Worm (Caenorhabditis elegans) whole organism, young adult: ENCODE measurements around the gene fut-8.

Source experiments
- B0035.1 ChIP-seq: sonication (generic microtip); optimal IDR thresholded peaks from 2 replicates; lab custom pipeline; 2016; ENCODE audit warnings: missing genetic modification characterization, mild to moderate bottlenecking, missing compliant biosample characterization, missing genotype, missing genetic modification reagents
- B0336.3 ChIP-seq: fragments of 200-800 bp; sonication (Bioruptor generic); IDR thresholded peaks from 2 replicates; pipeline ENCODE4 v1.3.6; 2022; ENCODE audit warnings: missing genetic modification characterization, missing compliant biosample characterization
- F10E7.11 ChIP-seq: sonication (generic microtip); optimal IDR thresholded peaks from 2 replicates; lab custom pipeline; 2017; ENCODE audit warnings: mild to moderate bottlenecking, missing genetic modification characterization, moderate library complexity, missing compliant biosample characterization
- F23B12.7 ChIP-seq: sonication (generic microtip); optimal IDR thresholded peaks from 2 replicates; lab custom pipeline; 2017; ENCODE audit warnings: missing genetic modification characterization, mild to moderate bottlenecking, missing compliant biosample characterization, antibody characterized with exemption, moderate library complexity; ENCODE audit not compliant: insufficient read depth
- F39B2.1 ChIP-seq: fragments of 200-800 bp; sonication (Bioruptor generic); IDR thresholded peaks from 2 replicates; pipeline ENCODE4 v1.3.6; 2022; ENCODE audit warnings: missing genetic modification reagents, missing genetic modification characterization, missing compliant biosample characterization
- K11D2.4 ChIP-seq: fragments of 200-800 bp; sonication (Bioruptor generic); IDR thresholded peaks from 2 replicates; pipeline ENCODE4 v1.3.6; 2022; ENCODE audit warnings: missing genetic modification reagents, missing genetic modification characterization, missing compliant biosample characterization
- Y67H2A.10 ChIP-seq: fragments of 200-800 bp; sonication (Bioruptor generic); conservative IDR thresholded peaks from 2 replicates; pipeline ENCODE4 v1.3.6; 2022; ENCODE audit warnings: missing genetic modification reagents, missing genetic modification characterization, missing compliant biosample characterization
- Y79H2A.3 ChIP-seq: fragments of 200-800 bp; sonication (Bioruptor generic); conservative IDR thresholded peaks from 2 replicates; pipeline ENCODE4 v1.3.6; 2022; ENCODE audit warnings: missing genetic modification reagents, missing genetic modification characterization, missing compliant biosample characterization
- ama-1 ChIP-seq, 3 experiments: fragments of 150-350 bp in 1 of 3; sonication (generic microtip) in 2 of 3; optimal IDR thresholded peaks; 2 replicates each; lab custom pipeline; 2014 to 2018; ENCODE audit warnings: missing biosample characterization in 2 of 3, missing genetic modification characterization in 2 of 3, missing genetic modification reagents in 2 of 3
- aptf-2 ChIP-seq: fragments of 200-800 bp; sonication (Bioruptor generic); conservative IDR thresholded peaks from 2 replicates; pipeline ENCODE4 v1.3.6; 2022; ENCODE audit warnings: missing genetic modification reagents, missing genetic modification characterization, missing compliant biosample characterization
- attf-3 ChIP-seq: fragments of 200-800 bp; sonication (Bioruptor generic); conservative IDR thresholded peaks from 2 replicates; pipeline ENCODE4 v1.3.6; 2022; ENCODE audit warnings: missing genetic modification reagents, missing genetic modification characterization, missing compliant biosample characterization
- cebp-2 ChIP-seq: fragments of 200-800 bp; sonication (Bioruptor generic); IDR thresholded peaks from 2 replicates; pipeline ENCODE4 v1.3.6; 2022; ENCODE audit warnings: missing genetic modification characterization, missing compliant biosample characterization
- ceh-27 ChIP-seq: fragments of 200-800 bp; sonication (Bioruptor generic); optimal IDR thresholded peaks from 2 replicates; lab custom pipeline; 2018; ENCODE audit warnings: mild to moderate bottlenecking, missing genetic modification characterization, moderate library complexity, missing compliant biosample characterization
- ceh-40 ChIP-seq: fragments of 200-800 bp; sonication (Bioruptor generic); IDR thresholded peaks from 2 replicates; pipeline ENCODE4 v1.3.6; 2022; ENCODE audit warnings: missing genetic modification characterization, missing compliant biosample characterization
- ceh-91 ChIP-seq: fragments of 200-800 bp; sonication (Bioruptor generic); IDR thresholded peaks from 2 replicates; pipeline ENCODE4 v1.3.6; 2022; ENCODE audit warnings: missing genetic modification reagents, missing genetic modification characterization, missing compliant biosample characterization
- die-1 ChIP-seq: sonication (generic microtip); optimal IDR thresholded peaks from 2 replicates; lab custom pipeline; 2016; ENCODE audit warnings: missing genotype, mild to moderate bottlenecking, missing genetic modification characterization, missing compliant biosample characterization
- dpff-1 ChIP-seq: sonication (generic microtip); optimal IDR thresholded peaks from 2 replicates; lab custom pipeline; 2017; ENCODE audit warnings: mild to moderate bottlenecking, missing genetic modification characterization, missing compliant biosample characterization
- ekl-4 ChIP-seq: fragments of 200-800 bp; sonication (Bioruptor generic); IDR thresholded peaks from 2 replicates; pipeline ENCODE4 v1.3.6; 2022; ENCODE audit warnings: missing genetic modification reagents, missing genetic modification characterization, missing compliant biosample characterization
- hlh-12 ChIP-seq: sonication (generic microtip); optimal IDR thresholded peaks from 2 replicates; lab custom pipeline; 2016; ENCODE audit warnings: missing genetic modification characterization, missing compliant biosample characterization
- hmg-1.2 ChIP-seq: fragments of 200-800 bp; sonication (Bioruptor generic); IDR thresholded peaks from 2 replicates; pipeline ENCODE4 v1.3.6; 2022; ENCODE audit warnings: missing genetic modification reagents, missing genetic modification characterization, missing compliant biosample characterization
- hrde-1 ChIP-seq: sonication (generic microtip); optimal IDR thresholded peaks from 2 replicates; lab custom pipeline; 2016; ENCODE audit warnings: missing genetic modification characterization, mild to moderate bottlenecking, missing compliant biosample characterization, moderate library complexity, missing genotype, missing genetic modification reagents, borderline replicate concordance
- hsf-1 ChIP-seq: fragments of 200-800 bp; sonication (Bioruptor generic); IDR thresholded peaks from 2 replicates; pipeline ENCODE4 v1.3.6; 2022; ENCODE audit warnings: missing genetic modification reagents, missing genetic modification characterization, missing compliant biosample characterization
- let-526 ChIP-seq: fragments of 200-800 bp; sonication (Bioruptor generic); IDR thresholded peaks from 2 replicates; pipeline ENCODE4 v1.3.6; 2022; ENCODE audit warnings: missing genetic modification reagents, missing genetic modification characterization, missing compliant biosample characterization
- lin-35 ChIP-seq, 3 experiments: fragments of 150-350 bp in 2 of 3; sonication (generic microtip) in 1 of 3; optimal IDR thresholded peaks; 2 replicates each; lab custom pipeline; 2014 to 2018; ENCODE audit warnings: missing biosample characterization in 3 of 3, missing genetic modification characterization in 3 of 3, missing genetic modification reagents in 3 of 3
- lin-40 ChIP-seq: sonication (generic microtip); optimal IDR thresholded peaks from 2 replicates; lab custom pipeline; 2016; ENCODE audit warnings: missing genetic modification characterization, mild to moderate bottlenecking, missing compliant biosample characterization, missing genotype, missing genetic modification reagents
- lin-54 ChIP-seq: fragments of 200-800 bp; sonication (Bioruptor generic); optimal IDR thresholded peaks from 2 replicates; lab custom pipeline; 2018; ENCODE audit warnings: mild to moderate bottlenecking, missing genetic modification characterization, missing compliant biosample characterization
- lir-1 ChIP-seq: fragments of 200-800 bp; sonication (Bioruptor generic); conservative IDR thresholded peaks from 2 replicates; pipeline ENCODE4 v1.3.6; 2022; ENCODE audit warnings: missing genetic modification reagents, missing genetic modification characterization, missing compliant biosample characterization
- lsy-27 ChIP-seq: sonication (generic microtip); optimal IDR thresholded peaks from 2 replicates; lab custom pipeline; 2017; ENCODE audit warnings: missing genetic modification characterization, mild to moderate bottlenecking, missing compliant biosample characterization, antibody characterized with exemption, missing genotype, borderline replicate concordance; ENCODE audit not compliant: insufficient read depth
- madf-10 ChIP-seq: sonication (generic microtip); optimal IDR thresholded peaks from 2 replicates; lab custom pipeline; 2016; ENCODE audit warnings: mild to moderate bottlenecking, missing genetic modification characterization, missing compliant biosample characterization
- madf-3 ChIP-seq: fragments of 200-800 bp; sonication (Bioruptor generic); IDR thresholded peaks from 2 replicates; pipeline ENCODE4 v1.3.6; 2022; ENCODE audit warnings: missing genetic modification reagents, missing genetic modification characterization, missing compliant biosample characterization
- madf-6 ChIP-seq: fragments of 200-800 bp; sonication (Bioruptor generic); IDR thresholded peaks from 2 replicates; pipeline ENCODE4 v1.3.6; 2022; ENCODE audit warnings: missing genetic modification reagents, missing genetic modification characterization, missing compliant biosample characterization
- nfya-1 ChIP-seq: sonication (generic microtip); optimal IDR thresholded peaks from 2 replicates; lab custom pipeline; 2017; ENCODE audit warnings: antibody characterized with exemption, missing compliant biosample characterization, missing genetic modification characterization, borderline replicate concordance; ENCODE audit not compliant: insufficient read depth
- nfyb-1 ChIP-seq: fragments of 200-800 bp; sonication (Bioruptor generic); IDR thresholded peaks from 2 replicates; pipeline ENCODE4 v1.3.6; 2022; ENCODE audit warnings: missing genetic modification reagents, missing genetic modification characterization, missing compliant biosample characterization
- nhr-27 ChIP-seq: fragments of 200-800 bp; sonication (Bioruptor generic); optimal IDR thresholded peaks from 2 replicates; lab custom pipeline; 2018; ENCODE audit warnings: mild to moderate bottlenecking, missing genetic modification characterization, moderate library complexity, missing compliant biosample characterization
- pha-4 ChIP-seq: fragments of 150-350 bp; sonication (generic microtip); optimal IDR thresholded peaks from 2 replicates; lab custom pipeline; 2014; ENCODE audit warnings: missing biosample characterization, missing genetic modification reagents, missing genetic modification characterization
- snpc-1.1 ChIP-seq: sonication (generic microtip); optimal IDR thresholded peaks from 2 replicates; lab custom pipeline; 2017; ENCODE audit warnings: missing genetic modification characterization, mild to moderate bottlenecking, missing compliant biosample characterization, antibody characterized with exemption, moderate library complexity, missing genotype, missing genetic modification reagents; ENCODE audit not compliant: insufficient read depth
- snpc-4 ChIP-seq, 5 experiments: fragments of 150-350 bp in 1 of 5; sonication (generic microtip) in 4 of 5; optimal IDR thresholded peaks; 2 replicates each; lab custom pipeline; 2014 to 2018; ENCODE audit warnings: missing genetic modification characterization in 5 of 5, missing biosample characterization in 3 of 5, antibody characterized with exemption in 2 of 5, mild to moderate bottlenecking in 2 of 5, missing compliant biosample characterization in 2 of 5, missing genotype in 2 of 5, moderate library complexity in 2 of 5, missing genetic modification reagents in 1 of 5
- sptf-2 ChIP-seq: fragments of 200-800 bp; sonication (Bioruptor generic); optimal IDR thresholded peaks from 2 replicates; lab custom pipeline; 2018; ENCODE audit warnings: mild to moderate bottlenecking, missing genetic modification characterization, missing compliant biosample characterization
- tbp1 ChIP-seq: fragments of 200-800 bp; sonication (Bioruptor generic); optimal IDR thresholded peaks from 2 replicates; lab custom pipeline; 2018; ENCODE audit warnings: mild to moderate bottlenecking, missing genetic modification characterization, missing compliant biosample characterization
- tbx-9 ChIP-seq: sonication (generic microtip); optimal IDR thresholded peaks from 2 replicates; lab custom pipeline; 2016; ENCODE audit warnings: borderline replicate concordance, missing genetic modification characterization, inconsistent platforms, missing compliant biosample characterization
- unc-62 ChIP-seq: fragments of 150-350 bp; optimal IDR thresholded peaks from 2 replicates; lab custom pipeline; 2014; ENCODE audit warnings: missing biosample characterization, missing genetic modification reagents, missing genetic modification characterization
- ztf-22 ChIP-seq: fragments of 200-800 bp; sonication (Bioruptor generic); optimal IDR thresholded peaks from 2 replicates; lab custom pipeline; 2018; ENCODE audit warnings: mild to moderate bottlenecking, missing genetic modification characterization, moderate library complexity, missing compliant biosample characterization
- ztf-3 ChIP-seq: fragments of 200-800 bp; sonication (Bioruptor generic); optimal IDR thresholded peaks from 2 replicates; lab custom pipeline; 2018; ENCODE audit warnings: mild to moderate bottlenecking, missing genetic modification characterization, missing compliant biosample characterization
- ztf-6 ChIP-seq: fragments of 200-800 bp; sonication (Bioruptor generic); IDR thresholded peaks from 2 replicates; pipeline ENCODE4 v1.3.6; 2022; ENCODE audit warnings: missing genetic modification reagents, missing genetic modification characterization, missing compliant biosample characterization

Gene fut-8

DNA sequence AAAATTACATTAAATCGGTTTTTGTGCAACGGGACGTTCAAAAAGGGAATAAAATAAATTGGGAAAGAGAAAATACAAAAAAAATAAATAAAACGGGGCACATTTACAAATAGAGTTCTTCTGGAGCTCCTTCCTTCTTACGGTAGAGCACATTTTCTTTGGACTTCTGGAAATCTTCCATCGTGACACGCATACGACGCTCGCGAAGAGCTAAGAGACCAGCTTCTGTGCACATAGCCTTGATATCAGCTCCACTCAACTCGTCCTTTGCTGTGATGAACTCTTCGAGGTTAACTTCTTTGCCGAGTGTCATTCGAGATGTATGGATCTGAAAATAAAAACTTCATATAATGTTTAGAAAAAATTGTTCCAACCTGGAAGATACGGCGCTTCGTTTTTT lies 25.8 kb upstream of the fut-8 start:
- TF ChIP-seq nfyb-1: 0 out of 2 replicates have a peak, but pooled peaks have one; percentile 22
- TF ChIP-seq ama-1 (optimal IDR thresholded peaks at IDR 0.05; lab: Kevin White, UChicago): peak; percentile 14
- TF ChIP-seq ama-1 (GFP tag; optimal IDR thresholded peaks at IDR 0.05; lab: Kevin White, UChicago): no peak
- TF ChIP-seq ztf-6 (GFP tag; lab: Robert Waterston, UW): no peak
- TF ChIP-seq hmg-1.2: 0 out of 2 replicates have a peak, but pooled peaks have one; percentile 2
- 0 out of 2 replicates have a peak, but pooled peaks have one; percentile 23 for TF ChIP-seq ceh-40 (GFP tag; lab: Robert Waterston, UW)
- no peak for TF ChIP-seq F10E7.11
- TF ChIP-seq attf-3 (GFP tag; lab: Robert Waterston, UW): no peak

DNA sequence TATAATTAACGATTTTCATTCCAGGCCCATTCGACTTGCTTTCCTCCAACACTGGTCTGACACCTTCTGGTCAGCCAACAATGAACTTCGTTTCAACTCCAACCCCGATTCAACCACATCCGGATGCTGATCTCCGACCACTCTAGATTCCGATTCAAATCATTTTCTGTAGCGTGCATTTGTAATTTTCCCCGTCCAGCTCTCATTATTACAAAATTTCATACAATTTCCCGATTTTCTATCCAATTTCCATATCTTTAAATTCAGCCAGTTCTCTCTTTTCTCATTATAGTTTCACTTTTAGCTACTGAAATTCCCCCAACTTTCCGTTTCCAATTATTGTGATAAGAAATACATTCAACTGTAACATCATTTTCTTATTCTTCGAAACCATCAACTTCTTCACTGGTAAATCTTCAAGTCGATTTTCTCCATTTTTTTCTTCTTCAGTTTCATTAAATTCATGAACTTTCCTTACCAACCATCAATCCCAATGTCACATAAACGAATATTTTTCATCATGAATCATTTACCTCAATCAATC lies 25.3 kb upstream of the fut-8 start:
- TF ChIP-seq die-1 (tag; lab: Kevin White, UChicago): no peak
- TF ChIP-seq tbx-9: peak; percentile 2
- no peak for TF ChIP-seq dpff-1
- no peak for TF ChIP-seq F39B2.1 (GFP tag; lab: Robert Waterston, UW)
- TF ChIP-seq sptf-2 (GFP tag; lab: Kevin White, UChicago): no peak
- no peak for TF ChIP-seq lsy-27 (tag; lab: Kevin White, UChicago)
- TF ChIP-seq Y79H2A.3 (GFP tag; lab: Robert Waterston, UW): 0 out of 2 replicates have a peak, but pooled peaks have one; percentile 11
- peak; percentile 67 for TF ChIP-seq madf-6 (GFP tag; lab: Robert Waterston, UW)
- TF ChIP-seq Y67H2A.10 (GFP tag; lab: Robert Waterston, UW): no peak
- TF ChIP-seq hrde-1 (tag; lab: Kevin White, UChicago): peak; percentile 30
- peak; percentile 22 for TF ChIP-seq lin-54 (GFP tag; lab: Kevin White, UChicago)
- TF ChIP-seq lin-35 (GFP tag; optimal IDR thresholded peaks at IDR 0.05; lab: Kevin White, UChicago): peak in 1 of 3 experiments; percentile 2
- no peak for TF ChIP-seq ceh-91
- TF ChIP-seq cebp-2 (GFP tag; lab: Robert Waterston, UW): no peak
- no peak for TF ChIP-seq pha-4 (tag; lab: Kevin White, UChicago)
- TF ChIP-seq snpc-4 (GFP tag; optimal IDR thresholded peaks at IDR 0.05; lab: Kevin White, UChicago): no peak
- no peak for TF ChIP-seq snpc-4 (tag; optimal IDR thresholded peaks at IDR 0.05; lab: Kevin White, UChicago)
- no peak for TF ChIP-seq lin-40
- TF ChIP-seq K11D2.4 (GFP tag; lab: Robert Waterston, UW): no peak
- no peak for TF ChIP-seq nhr-27
- no peak for TF ChIP-seq hlh-12
- no peak for TF ChIP-seq ceh-27
- TF ChIP-seq B0336.3 (GFP tag; lab: Robert Waterston, UW): peak; percentile 68
- no peak for TF ChIP-seq nfya-1 (tag; lab: Kevin White, UChicago)
- TF ChIP-seq ztf-22 (GFP tag; lab: Kevin White, UChicago): no peak
- no peak for TF ChIP-seq unc-62 (GFP tag; lab: Kevin White, UChicago)
- peak; percentile 60; the same call in 1 of the 2 replicates for TF ChIP-seq hsf-1 (GFP tag; lab: Robert Waterston, UW)
- TF ChIP-seq madf-10 (tag; lab: Kevin White, UChicago): no peak
- no peak for TF ChIP-seq B0035.1 (tag; lab: Kevin White, UChicago)
- no peak for TF ChIP-seq tbp1 (GFP tag; lab: Kevin White, UChicago)
- TF ChIP-seq madf-3 (GFP tag; lab: Robert Waterston, UW): no peak; the same call in 1 of the 2 replicates
- no peak for TF ChIP-seq ama-1 (optimal IDR thresholded peaks at IDR 0.05; lab: Kevin White, UChicago)
- TF ChIP-seq ama-1 (GFP tag; optimal IDR thresholded peaks at IDR 0.05; lab: Kevin White, UChicago): peak in 1 of 2 experiments; percentile 44
- no peak for TF ChIP-seq ztf-3 (GFP tag; lab: Kevin White, UChicago)
- TF ChIP-seq F23B12.7 (tag; lab: Kevin White, UChicago): no peak
- no peak for TF ChIP-seq aptf-2
- no peak; the same call in 1 of the 2 replicates for TF ChIP-seq ekl-4 (GFP tag; lab: Robert Waterston, UW)
- no peak for TF ChIP-seq let-526
- TF ChIP-seq lir-1 (GFP tag; lab: Robert Waterston, UW): no peak
- TF ChIP-seq snpc-1.1 (tag; lab: Kevin White, UChicago): peak; percentile 36
